Fruit fly (Drosophila melanogaster): ENCODE results near the gene CG10214.

The CG10214 gene

DNA sequence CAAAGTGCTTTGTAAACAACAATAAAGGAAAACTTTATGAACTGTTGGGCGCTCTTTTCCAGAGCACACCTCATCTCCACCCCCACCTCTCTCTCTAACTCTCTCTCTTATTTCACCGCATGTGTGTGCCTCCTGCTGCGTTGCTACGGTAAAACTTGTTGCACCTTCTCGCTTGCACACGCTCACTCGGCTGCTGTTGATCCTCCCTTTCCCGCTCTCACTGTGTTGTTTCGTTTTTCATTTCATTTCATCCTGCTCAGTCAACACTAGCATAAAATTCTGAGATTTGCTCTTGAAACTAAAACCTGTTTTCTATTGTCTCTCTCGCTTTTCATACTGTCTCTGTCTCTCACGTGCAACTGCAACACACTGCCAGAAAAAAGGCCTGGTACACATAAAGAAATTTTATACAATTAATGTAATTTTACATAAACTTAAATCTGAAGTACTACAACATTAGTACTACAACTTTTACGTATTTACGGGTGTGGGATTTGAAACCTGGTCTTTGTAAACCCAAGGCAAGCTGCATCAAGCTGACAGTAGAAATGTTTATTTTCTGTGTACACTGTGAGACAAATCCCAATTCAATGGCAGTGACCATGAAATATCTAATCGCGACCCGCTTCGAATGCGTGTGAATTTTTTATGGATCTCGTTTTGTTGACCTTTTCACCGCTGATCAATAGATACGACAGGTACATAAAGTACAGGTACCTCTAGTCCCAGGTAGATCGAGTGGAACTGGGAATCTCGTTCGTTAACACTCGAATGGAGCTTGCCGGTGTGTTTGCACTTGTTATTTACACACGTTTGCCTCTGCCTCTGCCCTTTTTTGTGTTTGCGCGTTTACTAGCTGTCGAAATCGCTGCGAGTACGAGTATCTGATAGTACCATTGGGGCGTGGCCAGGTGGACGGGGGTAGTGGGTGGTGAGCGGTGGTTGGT is 15.4 kb upstream of the CG10214 start:
- TF ChIP-seq pan (optimal IDR thresholded peaks at IDR 0.05) (no peak), fru (GFP tag; optimal IDR thresholded peaks at IDR 0.05) (peak; percentile 88), Mio (GFP tag; optimal IDR thresholded peaks at IDR 0.05) (no peak), N (GFP tag; optimal IDR thresholded peaks at IDR 0.05) (no peak), rgr (GFP tag; optimal IDR thresholded peaks at IDR 0.05) (peak; percentile 88), Hr83 (GFP tag; optimal IDR thresholded peaks at IDR 0.05; ENCODE audit: poor library complexity, severe bottlenecking) (peak; percentile 97), tai (GFP tag; optimal IDR thresholded peaks at IDR 0.05) (no peak), HLH106 (tag; optimal IDR thresholded peaks at IDR 0.05) (peak; percentile 75), Jra (GFP tag; optimal IDR thresholded peaks at IDR 0.05) (peak; percentile 66), sv (GFP tag; optimal IDR thresholded peaks at IDR 0.05) (peak; percentile 77), CG32264 (GFP tag; optimal IDR thresholded peaks at IDR 0.05) (peak; percentile 76), Sp1 (GFP tag; optimal IDR thresholded peaks at IDR 0.05) (peak; percentile 71), CG9705 (GFP tag; optimal IDR thresholded peaks at IDR 0.05) (peak; percentile 15), dsf (GFP tag; optimal IDR thresholded peaks at IDR 0.05; ENCODE audit: borderline replicate concordance) (peak; percentile 47), OdsH (GFP tag; optimal IDR thresholded peaks at IDR 0.05) (peak; percentile 84), Vsx2 (GFP tag; optimal IDR thresholded peaks at IDR 0.05; ENCODE audit: partially characterized antibody) (peak; percentile 94), Dfd (GFP tag; optimal IDR thresholded peaks at IDR 0.05) (no peak), Hr78 (GFP tag; optimal IDR thresholded peaks at IDR 0.05) (no peak), Abd-B (GFP tag; optimal IDR thresholded peaks at IDR 0.05) (no peak), Rel (GFP tag; optimal IDR thresholded peaks at IDR 0.05) (peak; percentile 73), Rel (tag; optimal IDR thresholded peaks at IDR 0.05) (no peak), h (GFP tag; optimal IDR thresholded peaks at IDR 0.05) (peak; percentile 91), CrebA (GFP tag; optimal IDR thresholded peaks at IDR 0.05; ENCODE audit: borderline replicate concordance) (no peak), Dif (GFP tag; optimal IDR thresholded peaks at IDR 0.05; ENCODE audit: partially characterized antibody) (peak; percentile 44), psq (GFP tag; optimal IDR thresholded peaks at IDR 0.05) (peak; percentile 79), Hnf4 (GFP tag; optimal IDR thresholded peaks at IDR 0.05) (peak; percentile 84), dmrt93B (GFP tag; optimal IDR thresholded peaks at IDR 0.05) (peak; percentile 61), woc (GFP tag; optimal IDR thresholded peaks at IDR 0.05) (peak; percentile 85), Myc (optimal IDR thresholded peaks at IDR 0.05) (no peak), br (GFP tag; optimal IDR thresholded peaks at IDR 0.05) (peak; percentile 81), brk (GFP tag; optimal IDR thresholded peaks at IDR 0.05) (no peak), foxo (GFP tag; optimal IDR thresholded peaks at IDR 0.05) (peak; percentile 37 to 90), ey (GFP tag; optimal IDR thresholded peaks at IDR 0.05) (peak; percentile 90), dl (GFP tag; optimal IDR thresholded peaks at IDR 0.05; ENCODE audit: insufficient read depth in 1 of 2, partially characterized antibody in 2 of 2) (no peak)

DNA sequence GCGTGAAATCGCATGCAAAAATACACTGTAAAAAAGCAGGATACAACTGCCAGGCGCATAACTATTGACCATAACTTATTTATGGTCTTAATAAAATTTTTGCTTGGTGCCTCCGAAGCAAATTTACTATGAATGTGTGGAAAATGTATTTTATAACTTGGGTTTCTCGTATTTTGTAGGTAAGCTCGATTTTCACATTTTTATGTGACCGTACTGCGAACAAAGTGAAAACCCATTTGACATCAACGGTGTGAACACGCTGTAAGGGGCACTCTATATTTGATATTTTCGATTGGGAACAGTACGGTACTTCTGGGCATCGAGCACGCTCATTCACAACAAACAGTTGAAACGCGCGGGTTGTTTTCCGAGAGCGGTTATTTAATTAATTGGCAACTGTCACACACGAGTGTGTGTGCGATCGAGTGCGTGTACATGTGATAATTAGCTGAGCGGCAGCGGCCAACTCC is 14.2 kb upstream of the CG10214 start, which contains the start of the genes Nup98-96 and mbc:
Gene Nup98-96 (minus strand): TSS at position 156 of the 470 bp plus-strand sequence.
Gene mbc (plus strand): TSS at position 300 of the 470 bp plus-strand sequence.
- TF ChIP-seq Dif (GFP tag; optimal IDR thresholded peaks at IDR 0.05; ENCODE audit: partially characterized antibody): peak; percentile 76
- TF ChIP-seq usp (GFP tag; optimal IDR thresholded peaks at IDR 0.05): no peak
- peak; percentile 9 for TF ChIP-seq Mio (GFP tag; optimal IDR thresholded peaks at IDR 0.05)
- TF ChIP-seq sv (GFP tag; optimal IDR thresholded peaks at IDR 0.05): peak; percentile 86
- peak; percentile 73 for TF ChIP-seq psq (GFP tag; optimal IDR thresholded peaks at IDR 0.05)
- TF ChIP-seq tai (GFP tag; optimal IDR thresholded peaks at IDR 0.05): no peak
- no peak for TF ChIP-seq pan (optimal IDR thresholded peaks at IDR 0.05)
- TF ChIP-seq Hr83 (GFP tag; optimal IDR thresholded peaks at IDR 0.05; ENCODE audit: poor library complexity, severe bottlenecking): peak; percentile 84
- no peak for TF ChIP-seq Dfd (GFP tag; optimal IDR thresholded peaks at IDR 0.05)
- peak in 1 of 2 experiments; percentile 90 for TF ChIP-seq foxo (GFP tag; optimal IDR thresholded peaks at IDR 0.05)
- TF ChIP-seq rgr (GFP tag; optimal IDR thresholded peaks at IDR 0.05): peak; percentile 86
- TF ChIP-seq Abd-B (GFP tag; optimal IDR thresholded peaks at IDR 0.05): peak; percentile 65
- TF ChIP-seq woc (GFP tag; optimal IDR thresholded peaks at IDR 0.05): peak; percentile 91
- TF ChIP-seq N (GFP tag; optimal IDR thresholded peaks at IDR 0.05): peak; percentile 73
- TF ChIP-seq ey (GFP tag; optimal IDR thresholded peaks at IDR 0.05): peak; percentile 87
- TF ChIP-seq CrebA (GFP tag; optimal IDR thresholded peaks at IDR 0.05; ENCODE audit: borderline replicate concordance): no peak
- peak; percentile 80 for TF ChIP-seq OdsH (GFP tag; optimal IDR thresholded peaks at IDR 0.05)
- no peak for TF ChIP-seq dl (GFP tag; optimal IDR thresholded peaks at IDR 0.05; ENCODE audit: insufficient read depth in 1 of 2, partially characterized antibody in 2 of 2)
- TF ChIP-seq Rel (GFP tag; optimal IDR thresholded peaks at IDR 0.05): no peak
- TF ChIP-seq Rel (tag; optimal IDR thresholded peaks at IDR 0.05): peak; percentile 86
- TF ChIP-seq dmrt93B (GFP tag; optimal IDR thresholded peaks at IDR 0.05): peak; percentile 84
- TF ChIP-seq Sp1 (GFP tag; optimal IDR thresholded peaks at IDR 0.05): peak; percentile 78
- peak; percentile 99 for TF ChIP-seq Vsx2 (GFP tag; optimal IDR thresholded peaks at IDR 0.05; ENCODE audit: partially characterized antibody)
- peak; percentile 79 for TF ChIP-seq lola (GFP tag; optimal IDR thresholded peaks at IDR 0.05)
- peak; percentile 80 for TF ChIP-seq br (GFP tag; optimal IDR thresholded peaks at IDR 0.05)
- no peak for TF ChIP-seq GATAd (GFP tag; optimal IDR thresholded peaks at IDR 0.05)
- TF ChIP-seq brk (GFP tag; optimal IDR thresholded peaks at IDR 0.05): no peak
- TF ChIP-seq dsf (GFP tag; optimal IDR thresholded peaks at IDR 0.05; ENCODE audit: borderline replicate concordance): no peak
- peak; percentile 59 for TF ChIP-seq Hnf4 (GFP tag; optimal IDR thresholded peaks at IDR 0.05)
- TF ChIP-seq h (GFP tag; optimal IDR thresholded peaks at IDR 0.05): peak; percentile 89
- peak; percentile 87 for TF ChIP-seq HLH106 (tag; optimal IDR thresholded peaks at IDR 0.05)
- TF ChIP-seq jim (GFP tag; optimal IDR thresholded peaks at IDR 0.05): no peak
- TF ChIP-seq CG32264 (GFP tag; optimal IDR thresholded peaks at IDR 0.05): peak; percentile 8
- peak; percentile 41 for TF ChIP-seq Myc (optimal IDR thresholded peaks at IDR 0.05)
- TF ChIP-seq fru (GFP tag; optimal IDR thresholded peaks at IDR 0.05): peak; percentile 85
- no peak for TF ChIP-seq sage (GFP tag; optimal IDR thresholded peaks at IDR 0.05)
- peak; percentile 84 for TF ChIP-seq CG9705 (GFP tag; optimal IDR thresholded peaks at IDR 0.05)
- TF ChIP-seq Jra (GFP tag; optimal IDR thresholded peaks at IDR 0.05): peak; percentile 68
- TF ChIP-seq Hr78 (GFP tag; optimal IDR thresholded peaks at IDR 0.05): peak; percentile 50

Measured in whole organism, wandering third instar larva.